Fruit fly (Drosophila melanogaster) whole organism, prepupa: ENCODE results near the gene CG5611.

Experiments
- CG10669 ChIP-seq: fragments of 200-800 bp; sonication (Bioruptor generic); optimal IDR thresholded peaks from 3 replicates; lab custom pipeline; 2018; ENCODE audit warnings: missing biosample characterization, mild to moderate bottlenecking, missing genetic modification characterization, moderate library complexity
- CG11762 ChIP-seq: fragments of 200-800 bp; sonication (Bioruptor generic); optimal IDR thresholded peaks from 3 replicates; lab custom pipeline; 2016; ENCODE audit warnings: missing biosample characterization, missing genetic modification characterization; ENCODE audit not compliant: insufficient read depth
- CG11902 ChIP-seq: fragments of 200-800 bp; sonication (Bioruptor generic); optimal IDR thresholded peaks from 3 replicates; lab custom pipeline; 2016; ENCODE audit warnings: missing biosample characterization, missing genetic modification characterization
- CG15336 ChIP-seq: fragments of 200-800 bp; sonication (Bioruptor generic); IDR thresholded peaks from 2 replicates; pipeline ENCODE4 v1.3.6; 2022; ENCODE audit warnings: missing biosample characterization, missing genetic modification characterization
- CG1621 ChIP-seq: fragments of 200-800 bp; sonication (Bioruptor generic); optimal IDR thresholded peaks from 3 replicates; lab custom pipeline; 2018; ENCODE audit warnings: missing biosample characterization, mild to moderate bottlenecking, missing genetic modification characterization
- CG16779 ChIP-seq: fragments of 200-800 bp; sonication (Bioruptor generic); optimal IDR thresholded peaks from 3 replicates; lab custom pipeline; 2017; ENCODE audit warnings: missing biosample characterization, mild to moderate bottlenecking, missing genetic modification characterization
- CG31627 ChIP-seq: fragments of 200-800 bp; sonication (Bioruptor generic); optimal IDR thresholded peaks from 3 replicates; lab custom pipeline; 2016; ENCODE audit warnings: missing biosample characterization, missing genetic modification characterization
- CG32006 ChIP-seq: fragments of 200-800 bp; sonication (Bioruptor generic); optimal IDR thresholded peaks from 3 replicates; lab custom pipeline; 2017; ENCODE audit warnings: missing biosample characterization, mild to moderate bottlenecking, missing genetic modification characterization
- CG3919 ChIP-seq: fragments of 200-800 bp; sonication (Bioruptor generic); optimal IDR thresholded peaks from 3 replicates; lab custom pipeline; 2016; ENCODE audit warnings: missing biosample characterization, missing genetic modification characterization
- CG4318 ChIP-seq: fragments of 200-800 bp; sonication (Bioruptor generic); optimal IDR thresholded peaks from 3 replicates; lab custom pipeline; 2017; ENCODE audit warnings: missing biosample characterization, mild to moderate bottlenecking, missing genetic modification characterization
- CG6163 ChIP-seq: fragments of 200-800 bp; sonication (Bioruptor generic); IDR thresholded peaks from 3 replicates; pipeline ENCODE4 v1.3.6; 2022; ENCODE audit warnings: missing biosample characterization, missing genetic modification characterization
- CG6276 ChIP-seq: fragments of 200-800 bp; sonication (Bioruptor generic); optimal IDR thresholded peaks from 2 replicates; lab custom pipeline; 2017; ENCODE audit warnings: missing biosample characterization, mild to moderate bottlenecking, missing genetic modification characterization
- CG6792 ChIP-seq: fragments of 200-800 bp; sonication (Bioruptor generic); optimal IDR thresholded peaks from 3 replicates; lab custom pipeline; 2016; ENCODE audit warnings: missing biosample characterization, missing genetic modification characterization
- CG6808 ChIP-seq: fragments of 200-800 bp; sonication (Bioruptor generic); optimal IDR thresholded peaks from 3 replicates; lab custom pipeline; 2017; ENCODE audit warnings: missing biosample characterization, missing genetic modification characterization, mild to moderate bottlenecking, moderate library complexity, missing genetic modification reagents
- CG6854 ChIP-seq: fragments of 200-800 bp; sonication (Bioruptor generic); optimal IDR thresholded peaks from 2 replicates; lab custom pipeline; 2017; ENCODE audit warnings: missing biosample characterization, mild to moderate bottlenecking, missing genetic modification characterization
- CG7368 ChIP-seq: fragments of 200-800 bp; sonication (Bioruptor generic); optimal IDR thresholded peaks from 3 replicates; lab custom pipeline; 2016; ENCODE audit warnings: missing biosample characterization, missing genetic modification characterization
- CG8119 ChIP-seq: fragments of 200-800 bp; sonication (Bioruptor generic); IDR thresholded peaks from 3 replicates; pipeline ENCODE4 v1.3.6; 2022; ENCODE audit warnings: missing biosample characterization, missing genetic modification characterization
- CG8319 ChIP-seq: fragments of 200-800 bp; sonication (Bioruptor generic); optimal IDR thresholded peaks from 3 replicates; lab custom pipeline; 2016; ENCODE audit warnings: missing biosample characterization, missing genetic modification characterization
- CG8632 ChIP-seq: fragments of 200-800 bp; sonication (Bioruptor generic); optimal IDR thresholded peaks from 3 replicates; lab custom pipeline; 2016; ENCODE audit warnings: missing biosample characterization, missing genetic modification characterization
- CG9139 ChIP-seq: fragments of 200-800 bp; sonication (Bioruptor generic); optimal IDR thresholded peaks from 3 replicates; lab custom pipeline; 2017; ENCODE audit warnings: missing biosample characterization, mild to moderate bottlenecking, missing genetic modification characterization
- Eip75B ChIP-seq: fragments of 200-800 bp; sonication (Bioruptor generic); optimal IDR thresholded peaks from 3 replicates; lab custom pipeline; 2016; ENCODE audit warnings: missing biosample characterization, missing genetic modification characterization
- Eip78C ChIP-seq: fragments of 200-800 bp; sonication (Bioruptor generic); peaks from one replicate; lab custom pipeline; 2016; ENCODE audit warnings: missing biosample characterization, missing genetic modification characterization
- Eip93F ChIP-seq: fragments of 200-800 bp; sonication (Bioruptor generic); optimal IDR thresholded peaks from 2 replicates; lab custom pipeline; 2016; ENCODE audit warnings: missing biosample characterization, mild to moderate bottlenecking, missing genetic modification characterization
- Ets21C ChIP-seq: fragments of 200-800 bp; sonication (Bioruptor generic); optimal IDR thresholded peaks from 3 replicates; lab custom pipeline; 2016; ENCODE audit warnings: missing biosample characterization, missing genetic modification characterization
- Ets96B ChIP-seq: fragments of 200-800 bp; optimal IDR thresholded peaks from 2 replicates; lab custom pipeline; 2019; ENCODE audit warnings: missing biosample characterization, mild to moderate bottlenecking, missing genetic modification characterization, moderate library complexity
- Gug ChIP-seq: fragments of 200-800 bp; sonication (Bioruptor generic); IDR thresholded peaks from 2 replicates; pipeline ENCODE4 v1.3.6; 2022; ENCODE audit warnings: missing biosample characterization, missing genetic modification characterization
- Hr38 ChIP-seq: sonication (Bioruptor generic); optimal IDR thresholded peaks from 2 replicates; lab custom pipeline; 2016; ENCODE audit warnings: missing biosample characterization, missing genetic modification characterization
- Hr39 ChIP-seq: fragments of 200-800 bp; sonication (Bioruptor generic); optimal IDR thresholded peaks from 2 replicates; lab custom pipeline; 2016; ENCODE audit warnings: missing biosample characterization, missing genetic modification characterization
- Hr4 ChIP-seq: fragments of 200-800 bp; sonication (Bioruptor generic); optimal IDR thresholded peaks from 3 replicates; lab custom pipeline; 2016; ENCODE audit warnings: missing biosample characterization, missing genetic modification characterization
- Lpt ChIP-seq: fragments of 200-800 bp; sonication (Bioruptor generic); optimal IDR thresholded peaks from 3 replicates; lab custom pipeline; 2016; ENCODE audit warnings: missing biosample characterization, missing genetic modification characterization
- Met ChIP-seq: fragments of 200-800 bp; sonication (Bioruptor generic); optimal IDR thresholded peaks from 3 replicates; lab custom pipeline; 2016; ENCODE audit warnings: missing biosample characterization, missing genetic modification characterization
- OdsH ChIP-seq: fragments of 200-800 bp; sonication (Bioruptor generic); optimal IDR thresholded peaks from 3 replicates; lab custom pipeline; 2016; ENCODE audit warnings: missing biosample characterization, missing genetic modification characterization
- Smox ChIP-seq: fragments of 200-800 bp; sonication (Bioruptor generic); optimal IDR thresholded peaks from 3 replicates; lab custom pipeline; 2016; ENCODE audit warnings: missing biosample characterization, missing genetic modification characterization
- acj6 ChIP-seq: fragments of 200-800 bp; sonication (Bioruptor generic); optimal IDR thresholded peaks from 3 replicates; lab custom pipeline; 2016; ENCODE audit warnings: missing biosample characterization, missing genetic modification characterization
- cyc ChIP-seq: fragments of 200-800 bp; sonication (Bioruptor generic); optimal IDR thresholded peaks from 3 replicates; lab custom pipeline; 2016; ENCODE audit warnings: missing biosample characterization, missing genetic modification characterization
- eg ChIP-seq: fragments of 200-800 bp; sonication (Bioruptor generic); IDR thresholded peaks from 3 replicates; pipeline ENCODE4 v1.3.6; 2022; ENCODE audit warnings: missing biosample characterization, missing genetic modification characterization
- esn ChIP-seq: fragments of 200-800 bp; sonication (Bioruptor generic); optimal IDR thresholded peaks from 2 replicates; lab custom pipeline; 2016; ENCODE audit warnings: missing biosample characterization, mild to moderate bottlenecking, missing genetic modification characterization, moderate library complexity
- fd59A ChIP-seq: fragments of 200-800 bp; sonication (Bioruptor generic); optimal IDR thresholded peaks from 2 replicates; lab custom pipeline; 2017; ENCODE audit warnings: missing biosample characterization, mild to moderate bottlenecking, missing genetic modification characterization, missing genetic modification reagents
- fd85E ChIP-seq: fragments of 200-800 bp; sonication (Bioruptor generic); optimal IDR thresholded peaks from 3 replicates; lab custom pipeline; 2016; ENCODE audit warnings: missing biosample characterization, missing genetic modification characterization
- fkh ChIP-seq: fragments of 200-800 bp; sonication (Bioruptor generic); optimal IDR thresholded peaks from 3 replicates; lab custom pipeline; 2017; ENCODE audit warnings: missing biosample characterization, mild to moderate bottlenecking, missing genetic modification characterization, moderate library complexity
- lz ChIP-seq: fragments of 200-800 bp; sonication (Bioruptor generic); optimal IDR thresholded peaks from 3 replicates; lab custom pipeline; 2016; ENCODE audit warnings: missing biosample characterization, missing genetic modification characterization
- net ChIP-seq: fragments of 200-800 bp; sonication (Bioruptor generic); optimal IDR thresholded peaks from 3 replicates; lab custom pipeline; 2016; ENCODE audit warnings: missing biosample characterization, missing genetic modification characterization
- pdm3 ChIP-seq: fragments of 200-800 bp; sonication (Bioruptor generic); optimal IDR thresholded peaks from 3 replicates; lab custom pipeline; 2016; ENCODE audit warnings: missing biosample characterization, missing genetic modification characterization
- salr ChIP-seq, 2 experiments: fragments of 200-800 bp; sonication (Bioruptor generic); optimal IDR thresholded peaks; 3 replicates each; lab custom pipeline; 2016 to 2018; ENCODE audit warnings: missing biosample characterization in 2 of 2, missing genetic modification characterization in 2 of 2, mild to moderate bottlenecking in 1 of 2
- spab ChIP-seq: fragments of 200-800 bp; sonication (Bioruptor generic); optimal IDR thresholded peaks from 2 replicates; lab custom pipeline; 2017; ENCODE audit warnings: missing biosample characterization, mild to moderate bottlenecking, missing genetic modification characterization, missing genetic modification reagents
- ss ChIP-seq, 2 experiments: fragments of 200-800 bp; sonication (Bioruptor generic); optimal IDR thresholded peaks; 2 replicates in 1 of 2; 3 replicates in 1 of 2; lab custom pipeline; 2017 to 2018; ENCODE audit warnings: mild to moderate bottlenecking in 2 of 2, missing biosample characterization in 2 of 2, missing genetic modification characterization in 2 of 2, moderate library complexity in 1 of 2
- svp ChIP-seq: fragments of 200-800 bp; sonication (Bioruptor generic); peaks from one replicate; lab custom pipeline; 2016; ENCODE audit warnings: missing biosample characterization, missing genetic modification characterization
- vri ChIP-seq: fragments of 200-800 bp; sonication (Bioruptor generic); optimal IDR thresholded peaks from 3 replicates; lab custom pipeline; 2016; ENCODE audit warnings: missing biosample characterization, mild to moderate bottlenecking, missing genetic modification characterization

The CG5611 gene

DNA sequence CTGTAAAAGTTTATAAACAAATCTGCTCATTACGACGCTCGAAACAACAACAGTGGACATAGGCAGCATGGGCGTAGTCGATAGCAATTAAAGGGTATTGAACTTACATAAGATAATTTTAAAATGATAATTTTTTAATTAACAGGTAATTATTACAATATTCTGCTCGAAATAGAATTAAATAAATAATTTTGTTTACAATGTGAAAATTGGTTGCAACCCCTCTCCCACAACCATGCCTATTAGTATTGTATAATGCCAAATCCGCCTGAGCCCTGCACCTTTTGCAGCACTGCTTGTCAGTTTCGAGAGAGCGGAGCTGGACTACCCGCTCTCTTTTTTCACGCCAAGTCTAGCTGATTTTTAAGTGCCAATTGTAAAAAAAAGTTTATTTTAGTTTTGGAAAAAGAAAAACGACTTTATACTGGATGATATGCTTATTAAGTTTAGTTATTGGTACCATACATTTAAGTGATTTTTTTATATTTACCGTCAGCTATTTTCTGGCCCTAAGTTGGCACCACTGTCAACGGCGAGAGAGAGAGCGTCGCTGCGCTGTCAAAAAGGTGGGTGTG is at the start of gene CG5611, which contains the start of gene Mtl (continued):
- TF ChIP-seq CG6276 (GFP tag; lab: Kevin White, UChicago): peak; percentile 99
- TF ChIP-seq CG8119 (GFP tag; lab: Robert Waterston, UW): peak; percentile 100
- peak; percentile 98 to 99 for TF ChIP-seq ss (GFP tag; optimal IDR thresholded peaks at IDR 0.05; lab: Kevin White, UChicago)
- peak; percentile 99 for TF ChIP-seq spab
- peak; percentile 100 for TF ChIP-seq CG15336 (GFP tag; lab: Robert Waterston, UW)
- peak; percentile 99 for TF ChIP-seq CG11902 (GFP tag; lab: Kevin White, UChicago)
- peak; percentile 100 for TF ChIP-seq eg (GFP tag; lab: Robert Waterston, UW)
- TF ChIP-seq vri: peak; percentile 98
- TF ChIP-seq CG6854 (GFP tag; lab: Kevin White, UChicago): peak; percentile 98
- TF ChIP-seq, all 60 proteins: peak for 60

DNA sequence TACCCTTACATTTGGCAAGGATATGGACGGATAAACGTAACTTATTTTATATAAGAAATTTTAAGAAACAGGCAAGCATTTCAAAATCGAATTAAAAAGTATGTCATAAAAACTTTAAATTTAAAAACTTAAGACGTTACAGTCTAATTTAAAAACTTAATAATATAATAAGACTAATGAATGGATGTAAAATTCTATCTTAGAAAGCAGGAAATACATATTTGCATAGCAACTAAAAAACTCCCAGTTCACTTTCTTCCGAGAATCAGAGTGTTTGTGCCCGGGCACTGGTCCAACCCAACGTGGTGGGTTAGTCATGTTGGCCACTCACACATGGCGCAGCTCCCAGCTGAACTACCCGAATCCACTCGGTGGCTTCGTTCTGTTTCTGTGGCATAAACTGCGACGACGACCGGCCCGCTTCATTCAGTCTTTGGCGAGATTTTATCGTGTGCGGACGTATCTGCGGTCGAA is 49.7 kb upstream of the CG5611 start, which contains the start of gene CG12880:
CG12880 (plus strand) TSS at position 424 of the 474 bp plus-strand sequence.
- no peak for TF ChIP-seq fd85E (GFP tag; lab: Kevin White, UChicago)
- peak; percentile 42 for TF ChIP-seq Eip75B (GFP tag; lab: Kevin White, UChicago)
- peak; percentile 13 for TF ChIP-seq CG16779 (tag; lab: Kevin White, UChicago)
- TF ChIP-seq Eip93F (GFP tag; lab: Kevin White, UChicago): no peak
- TF ChIP-seq Hr39 (GFP tag; lab: Kevin White, UChicago): peak; percentile 30
- TF ChIP-seq CG7368 (GFP tag; lab: Kevin White, UChicago): no peak
- TF ChIP-seq CG11902 (GFP tag; lab: Kevin White, UChicago): no peak
- TF ChIP-seq acj6 (GFP tag; lab: Kevin White, UChicago): peak; percentile 40
- TF ChIP-seq OdsH: peak; percentile 35
- peak; percentile 67 for TF ChIP-seq esn (GFP tag; lab: Kevin White, UChicago)
- no peak for TF ChIP-seq net
- no peak for TF ChIP-seq CG9139
- peak; percentile 51 for TF ChIP-seq pdm3 (GFP tag; lab: Kevin White, UChicago)
- no peak for TF ChIP-seq Hr38 (GFP tag; lab: Kevin White, UChicago)
- no peak for TF ChIP-seq fkh (GFP tag; lab: Kevin White, UChicago)
- no peak for TF ChIP-seq CG11762 (GFP tag; lab: Kevin White, UChicago)
- TF ChIP-seq cyc (GFP tag; lab: Kevin White, UChicago): peak; percentile 10
- no peak for TF ChIP-seq eg (GFP tag; lab: Robert Waterston, UW)
- TF ChIP-seq lz (GFP tag; lab: Kevin White, UChicago): peak; percentile 21
- TF ChIP-seq Gug (GFP tag; lab: Robert Waterston, UW): 0 out of 2 replicates have a peak, but pooled peaks have one; percentile 13
- TF ChIP-seq CG15336 (GFP tag; lab: Robert Waterston, UW): no peak
- no peak for TF ChIP-seq CG6854 (GFP tag; lab: Kevin White, UChicago)
- TF ChIP-seq CG3919 (GFP tag; lab: Kevin White, UChicago): peak; percentile 41
- peak; percentile 61 for TF ChIP-seq CG6808
- peak; percentile 51 for TF ChIP-seq Met
- TF ChIP-seq CG8632 (GFP tag; lab: Kevin White, UChicago): no peak
- TF ChIP-seq Lpt (GFP tag; lab: Kevin White, UChicago): no peak
- 0 out of 3 replicates have a peak, but pooled peaks have one; percentile 10 for TF ChIP-seq CG6163 (GFP tag; lab: Robert Waterston, UW)
- TF ChIP-seq Hr4 (GFP tag; lab: Kevin White, UChicago): peak; percentile 22
- peak; percentile 30 for TF ChIP-seq fd59A
- TF ChIP-seq spab: peak; percentile 39
- no peak for TF ChIP-seq Ets21C
- TF ChIP-seq CG32006 (GFP tag; lab: Kevin White, UChicago): peak; percentile 69
- peak; percentile 28 for TF ChIP-seq Smox (GFP tag; lab: Kevin White, UChicago)
- TF ChIP-seq svp: peak; percentile 72
- peak; percentile 28 for TF ChIP-seq CG6792
- TF ChIP-seq CG8319 (GFP tag; lab: Kevin White, UChicago): no peak
- TF ChIP-seq Eip78C (GFP tag; lab: Kevin White, UChicago): peak; percentile 85
- no peak for TF ChIP-seq CG4318 (GFP tag; lab: Kevin White, UChicago)
- TF ChIP-seq salr (GFP tag; optimal IDR thresholded peaks at IDR 0.05; lab: Kevin White, UChicago): peak in 1 of 2 experiments; percentile 73
- no peak for TF ChIP-seq CG1621
- peak; percentile 17 for TF ChIP-seq CG31627 (GFP tag; lab: Kevin White, UChicago)
- peak; percentile 23 for TF ChIP-seq Ets96B (tag; lab: Kevin White, UChicago)
- peak; percentile 40 for TF ChIP-seq CG6276 (GFP tag; lab: Kevin White, UChicago)
- TF ChIP-seq CG10669: no peak
